Fruit fly (Drosophila melanogaster): ENCODE measurements around the gene CG9632.
"Not testable (repeated sequence)": the region's sequence is repeated elsewhere in the genome, so short reads cannot be mapped to it uniquely, and the experiment has no call there.

- TF ChIP-seq CG33017 (tag; optimal IDR thresholded peaks at IDR 0.05); CG11617 (GFP tag; optimal IDR thresholded peaks at IDR 0.05); Hr96 (GFP tag; optimal IDR thresholded peaks at IDR 0.05); CG7101 (tag; optimal IDR thresholded peaks at IDR 0.05); CG14711 (tag; optimal IDR thresholded peaks at IDR 0.05); CG5204 (GFP tag; optimal IDR thresholded peaks at IDR 0.05); cic (GFP tag; optimal IDR thresholded peaks at IDR 0.05); pad (GFP tag; optimal IDR thresholded peaks at IDR 0.05); CG1620 (GFP tag; optimal IDR thresholded peaks at IDR 0.05); CG12768 (GFP tag; optimal IDR thresholded peaks at IDR 0.05); cnc (optimal IDR thresholded peaks at IDR 0.05): not testable (repeated sequence)
Measured at dm6 chr3R:15908098-15908497, 48.1 kb downstream of the CG9632 start, which contains the start of gene EndoU.
